Worm (Caenorhabditis elegans) whole organism, young adult: ENCODE data around the gene clec-119.

ENCODE experiments used
- B0019.2 ChIP-seq: fragments of 200-800 bp; sonication (Bioruptor generic); conservative IDR thresholded peaks from 2 replicates; pipeline ENCODE4 v1.3.6; 2022; ENCODE audit warnings: missing genetic modification reagents, missing genetic modification characterization, missing compliant biosample characterization
- F33H1.4 ChIP-seq: fragments of 200-800 bp; sonication (Bioruptor generic); IDR thresholded peaks from 2 replicates; pipeline ENCODE4 v1.3.6; 2022; ENCODE audit warnings: missing genetic modification reagents, missing genetic modification characterization, missing compliant biosample characterization
- F39B2.1 ChIP-seq: fragments of 200-800 bp; sonication (Bioruptor generic); IDR thresholded peaks from 2 replicates; pipeline ENCODE4 v1.3.6; 2022; ENCODE audit warnings: missing genetic modification reagents, missing genetic modification characterization, missing compliant biosample characterization
- F52B5.7 ChIP-seq: sonication (generic microtip); optimal IDR thresholded peaks from 2 replicates; lab custom pipeline; 2016; ENCODE audit warnings: mild to moderate bottlenecking, missing genetic modification characterization, missing compliant biosample characterization
- T26A5.8 ChIP-seq: sonication (generic microtip); optimal IDR thresholded peaks from 2 replicates; lab custom pipeline; 2016; ENCODE audit warnings: missing genetic modification characterization, missing compliant biosample characterization
- Y67H2A.10 ChIP-seq: fragments of 200-800 bp; sonication (Bioruptor generic); conservative IDR thresholded peaks from 2 replicates; pipeline ENCODE4 v1.3.6; 2022; ENCODE audit warnings: missing genetic modification reagents, missing genetic modification characterization, missing compliant biosample characterization
- ZK185.1 ChIP-seq: sonication (generic microtip); optimal IDR thresholded peaks from 2 replicates; lab custom pipeline; 2016; ENCODE audit warnings: mild to moderate bottlenecking, missing genetic modification characterization, missing compliant biosample characterization; ENCODE audit not compliant: poor library complexity, severe bottlenecking
- akir-1 ChIP-seq: fragments of 200-800 bp; sonication (Bioruptor generic); optimal IDR thresholded peaks from 2 replicates; lab custom pipeline; 2018; ENCODE audit warnings: mild to moderate bottlenecking, missing genetic modification characterization, moderate library complexity, missing compliant biosample characterization
- attf-3 ChIP-seq: fragments of 200-800 bp; sonication (Bioruptor generic); conservative IDR thresholded peaks from 2 replicates; pipeline ENCODE4 v1.3.6; 2022; ENCODE audit warnings: missing genetic modification reagents, missing genetic modification characterization, missing compliant biosample characterization
- attf-6 ChIP-seq: fragments of 200-800 bp; sonication (Bioruptor generic); IDR thresholded peaks from 2 replicates; pipeline ENCODE4 v1.3.6; 2022; ENCODE audit warnings: missing genetic modification reagents, missing genetic modification characterization, missing compliant biosample characterization
- bed-1 ChIP-seq: fragments of 200-800 bp; sonication (Bioruptor generic); IDR thresholded peaks from 2 replicates; pipeline ENCODE4 v1.3.6; 2022; ENCODE audit warnings: missing genetic modification reagents, missing genetic modification characterization, missing compliant biosample characterization
- ccch-3 ChIP-seq: fragments of 200-800 bp; sonication (Bioruptor generic); optimal IDR thresholded peaks from 2 replicates; lab custom pipeline; 2018; ENCODE audit warnings: mild to moderate bottlenecking, missing genetic modification characterization, missing compliant biosample characterization
- cebp-2 ChIP-seq: fragments of 200-800 bp; sonication (Bioruptor generic); IDR thresholded peaks from 2 replicates; pipeline ENCODE4 v1.3.6; 2022; ENCODE audit warnings: missing genetic modification characterization, missing compliant biosample characterization
- ceh-58 ChIP-seq: fragments of 200-800 bp; sonication (Bioruptor generic); IDR thresholded peaks from 2 replicates; pipeline ENCODE4 v1.3.6; 2022; ENCODE audit warnings: missing genetic modification characterization, missing compliant biosample characterization
- ceh-79 ChIP-seq: sonication (generic microtip); optimal IDR thresholded peaks from 2 replicates; lab custom pipeline; 2017; ENCODE audit warnings: mild to moderate bottlenecking, missing genetic modification characterization, missing compliant biosample characterization
- die-1 ChIP-seq: sonication (generic microtip); optimal IDR thresholded peaks from 2 replicates; lab custom pipeline; 2016; ENCODE audit warnings: missing genotype, mild to moderate bottlenecking, missing genetic modification characterization, missing compliant biosample characterization
- dpl-1 ChIP-seq: fragments of 150-350 bp; optimal IDR thresholded peaks from 2 replicates; lab custom pipeline; 2014; ENCODE audit warnings: missing biosample characterization, missing genetic modification reagents, missing genetic modification characterization
- egl-18 ChIP-seq: fragments of 200-800 bp; sonication (Bioruptor generic); IDR thresholded peaks from 2 replicates; pipeline ENCODE4 v1.3.6; 2022; ENCODE audit warnings: missing genetic modification reagents, missing genetic modification characterization, missing compliant biosample characterization
- egrh-3 ChIP-seq: fragments of 200-800 bp; sonication (Bioruptor generic); IDR thresholded peaks from 2 replicates; pipeline ENCODE4 v1.3.6; 2022; ENCODE audit warnings: missing genetic modification reagents, missing genetic modification characterization, missing compliant biosample characterization
- ekl-4 ChIP-seq: fragments of 200-800 bp; sonication (Bioruptor generic); IDR thresholded peaks from 2 replicates; pipeline ENCODE4 v1.3.6; 2022; ENCODE audit warnings: missing genetic modification reagents, missing genetic modification characterization, missing compliant biosample characterization
- ets-4 ChIP-seq: fragments of 200-800 bp; sonication (Bioruptor generic); optimal IDR thresholded peaks from 2 replicates; lab custom pipeline; 2018; ENCODE audit warnings: mild to moderate bottlenecking, missing genetic modification characterization, missing compliant biosample characterization
- fkh-3 ChIP-seq: sonication (generic microtip); optimal IDR thresholded peaks from 2 replicates; lab custom pipeline; 2016; ENCODE audit warnings: mild to moderate bottlenecking, missing genetic modification characterization, missing compliant biosample characterization
- hmg-20 ChIP-seq: fragments of 200-800 bp; sonication (Bioruptor generic); IDR thresholded peaks from 2 replicates; pipeline ENCODE4 v1.3.6; 2022; ENCODE audit warnings: missing genetic modification reagents, missing genetic modification characterization, missing compliant biosample characterization
- hsf-1 ChIP-seq: fragments of 200-800 bp; sonication (Bioruptor generic); IDR thresholded peaks from 2 replicates; pipeline ENCODE4 v1.3.6; 2022; ENCODE audit warnings: missing genetic modification reagents, missing genetic modification characterization, missing compliant biosample characterization
- let-526 ChIP-seq: fragments of 200-800 bp; sonication (Bioruptor generic); IDR thresholded peaks from 2 replicates; pipeline ENCODE4 v1.3.6; 2022; ENCODE audit warnings: missing genetic modification reagents, missing genetic modification characterization, missing compliant biosample characterization
- lin-26 ChIP-seq: fragments of 200-800 bp; sonication (Bioruptor generic); IDR thresholded peaks from 2 replicates; pipeline ENCODE4 v1.3.6; 2022; ENCODE audit warnings: missing genetic modification reagents, missing genetic modification characterization, missing compliant biosample characterization
- lin-35 ChIP-seq, 3 experiments: fragments of 150-350 bp in 2 of 3; sonication (generic microtip) in 1 of 3; optimal IDR thresholded peaks; 2 replicates each; lab custom pipeline; 2014 to 2018; ENCODE audit warnings: missing biosample characterization in 3 of 3, missing genetic modification characterization in 3 of 3, missing genetic modification reagents in 3 of 3
- lin-40 ChIP-seq: sonication (generic microtip); optimal IDR thresholded peaks from 2 replicates; lab custom pipeline; 2016; ENCODE audit warnings: missing genetic modification characterization, mild to moderate bottlenecking, missing compliant biosample characterization, missing genotype, missing genetic modification reagents
- lin-54 ChIP-seq: fragments of 200-800 bp; sonication (Bioruptor generic); optimal IDR thresholded peaks from 2 replicates; lab custom pipeline; 2018; ENCODE audit warnings: mild to moderate bottlenecking, missing genetic modification characterization, missing compliant biosample characterization
- lsl-1 ChIP-seq: fragments of 200-800 bp; sonication (Bioruptor generic); optimal IDR thresholded peaks from 2 replicates; lab custom pipeline; 2018; ENCODE audit warnings: mild to moderate bottlenecking, missing genetic modification characterization, moderate library complexity, missing compliant biosample characterization
- madf-8 ChIP-seq: fragments of 200-800 bp; sonication (Bioruptor generic); conservative IDR thresholded peaks from 2 replicates; pipeline ENCODE4 v1.3.6; 2022; ENCODE audit warnings: missing genetic modification reagents, missing genetic modification characterization, missing compliant biosample characterization
- mcd-1 ChIP-seq: fragments of 200-800 bp; sonication (Bioruptor generic); IDR thresholded peaks from 2 replicates; pipeline ENCODE4 v1.3.6; 2022; ENCODE audit warnings: missing genetic modification reagents, missing genetic modification characterization, missing compliant biosample characterization
- mes-4 ChIP-seq: sonication (generic microtip); optimal IDR thresholded peaks from 2 replicates; lab custom pipeline; 2016; ENCODE audit warnings: missing genotype, missing genetic modification characterization, missing compliant biosample characterization
- mxl-1 ChIP-seq: sonication (generic microtip); optimal IDR thresholded peaks from 2 replicates; lab custom pipeline; 2016; ENCODE audit warnings: missing genetic modification characterization, missing compliant biosample characterization
- nhr-120 ChIP-seq: fragments of 200-800 bp; sonication (Bioruptor generic); IDR thresholded peaks from 2 replicates; pipeline ENCODE4 v1.3.6; 2022; ENCODE audit warnings: missing genetic modification characterization, missing compliant biosample characterization
- nhr-27 ChIP-seq: fragments of 200-800 bp; sonication (Bioruptor generic); optimal IDR thresholded peaks from 2 replicates; lab custom pipeline; 2018; ENCODE audit warnings: mild to moderate bottlenecking, missing genetic modification characterization, moderate library complexity, missing compliant biosample characterization
- pha-4 ChIP-seq: fragments of 150-350 bp; sonication (generic microtip); optimal IDR thresholded peaks from 2 replicates; lab custom pipeline; 2014; ENCODE audit warnings: missing biosample characterization, missing genetic modification reagents, missing genetic modification characterization
- rcor-1 ChIP-seq: fragments of 200-800 bp; sonication (Bioruptor generic); IDR thresholded peaks from 2 replicates; pipeline ENCODE4 v1.3.6; 2022; ENCODE audit warnings: missing genetic modification reagents, missing genetic modification characterization, missing compliant biosample characterization
- rec-8 ChIP-seq, 2 experiments: sonication (generic microtip); optimal IDR thresholded peaks; 2 replicates each; lab custom pipeline; 2016; ENCODE audit warnings: mild to moderate bottlenecking in 2 of 2, missing genetic modification characterization in 2 of 2, missing genetic modification reagents in 2 of 2, missing genotype in 2 of 2, missing biosample characterization in 1 of 2, missing compliant biosample characterization in 1 of 2, moderate library complexity in 1 of 2
- sea-2 ChIP-seq: fragments of 200-800 bp; sonication (Bioruptor generic); IDR thresholded peaks from 2 replicates; pipeline ENCODE4 v1.3.6; 2022; ENCODE audit warnings: missing genetic modification characterization, missing compliant biosample characterization
- snpc-1.1 ChIP-seq: sonication (generic microtip); optimal IDR thresholded peaks from 2 replicates; lab custom pipeline; 2017; ENCODE audit warnings: missing genetic modification characterization, mild to moderate bottlenecking, missing compliant biosample characterization, antibody characterized with exemption, moderate library complexity, missing genotype, missing genetic modification reagents; ENCODE audit not compliant: insufficient read depth
- snpc-3.4 ChIP-seq: sonication (generic microtip); optimal IDR thresholded peaks from 2 replicates; lab custom pipeline; 2017; ENCODE audit warnings: missing genetic modification characterization, mild to moderate bottlenecking, missing compliant biosample characterization, antibody characterized with exemption, moderate library complexity, missing genotype, missing genetic modification reagents
- somi-1 ChIP-seq: fragments of 200-800 bp; sonication (Bioruptor generic); optimal IDR thresholded peaks from 2 replicates; lab custom pipeline; 2018; ENCODE audit warnings: mild to moderate bottlenecking, missing genetic modification characterization, missing compliant biosample characterization
- tbx-9 ChIP-seq: sonication (generic microtip); optimal IDR thresholded peaks from 2 replicates; lab custom pipeline; 2016; ENCODE audit warnings: borderline replicate concordance, missing genetic modification characterization, inconsistent platforms, missing compliant biosample characterization
- unc-130 ChIP-seq: sonication (generic microtip); optimal IDR thresholded peaks from 2 replicates; lab custom pipeline; 2016; ENCODE audit warnings: missing genetic modification reagents, missing genetic modification characterization, missing compliant biosample characterization
- xnd-1 ChIP-seq: sonication (generic microtip); optimal IDR thresholded peaks from 2 replicates; lab custom pipeline; 2016; ENCODE audit warnings: missing genotype, missing genetic modification reagents, missing genetic modification characterization, missing compliant biosample characterization
- zim-3 ChIP-seq: sonication (generic microtip); optimal IDR thresholded peaks from 2 replicates; lab custom pipeline; 2017; ENCODE audit warnings: mild to moderate bottlenecking, missing genetic modification characterization, moderate library complexity, missing compliant biosample characterization
- ztf-26 ChIP-seq: sonication (generic microtip); optimal IDR thresholded peaks from 2 replicates; lab custom pipeline; 2017; ENCODE audit warnings: missing genetic modification characterization, missing compliant biosample characterization
- ztf-6 ChIP-seq: fragments of 200-800 bp; sonication (Bioruptor generic); IDR thresholded peaks from 2 replicates; pipeline ENCODE4 v1.3.6; 2022; ENCODE audit warnings: missing genetic modification reagents, missing genetic modification characterization, missing compliant biosample characterization

clec-119 gene

ce11 chrII:1246855-1247259, 8.9 kb upstream of the clec-119 start (continued):
- TF ChIP-seq ZK185.1 (tag; lab: Kevin White, UChicago) (no peak), Y67H2A.10 (GFP tag; lab: Robert Waterston, UW) (no peak), ztf-26 (tag; lab: Kevin White, UChicago) (peak; percentile 69), lsl-1 (GFP tag; lab: Kevin White, UChicago) (no peak), attf-6 (GFP tag; lab: Robert Waterston, UW) (no peak), somi-1 (GFP tag; lab: Kevin White, UChicago) (no peak), tbx-9 (tag; lab: Kevin White, UChicago) (no peak), madf-8 (GFP tag; lab: Robert Waterston, UW) (no peak), mcd-1 (peak; percentile 71), unc-130 (GFP tag; lab: Kevin White, UChicago) (no peak), attf-3 (GFP tag; lab: Robert Waterston, UW) (no peak), hmg-20 (GFP tag; lab: Robert Waterston, UW) (no peak), xnd-1 (tag; lab: Kevin White, UChicago) (no peak), nhr-27 (tag; lab: Kevin White, UChicago) (no peak), F39B2.1 (GFP tag; lab: Robert Waterston, UW) (no peak), mxl-1 (no peak), akir-1 (GFP tag; lab: Kevin White, UChicago) (no peak), pha-4 (tag; lab: Kevin White, UChicago) (no peak), die-1 (tag; lab: Kevin White, UChicago) (no peak), rec-8 (tag; optimal IDR thresholded peaks at IDR 0.05; lab: Kevin White, UChicago) (no peak), ekl-4 (GFP tag; lab: Robert Waterston, UW) (peak; percentile 39; the same call in 1 of the 2 replicates), rcor-1 (GFP tag; lab: Robert Waterston, UW) (no peak), hsf-1 (GFP tag; lab: Robert Waterston, UW) (no peak), F33H1.4 (GFP tag; lab: Robert Waterston, UW) (no peak), let-526 (GFP tag; lab: Robert Waterston, UW) (0 out of 2 replicates have a peak, but pooled peaks have one; percentile 19), lin-26 (GFP tag; lab: Robert Waterston, UW) (peak; percentile 52; the same call in 1 of the 2 replicates), sea-2 (0 out of 2 replicates have a peak, but pooled peaks have one; percentile 46), snpc-3.4 (tag; lab: Kevin White, UChicago) (no peak), dpl-1 (no peak), mes-4 (no peak), lin-40 (tag; lab: Kevin White, UChicago) (no peak), ccch-3 (no peak), lin-54 (no peak), T26A5.8 (tag; lab: Kevin White, UChicago) (no peak), ceh-58 (no peak), lin-35 (GFP tag; optimal IDR thresholded peaks at IDR 0.05; lab: Kevin White, UChicago) (no peak), ztf-6 (GFP tag; lab: Robert Waterston, UW) (no peak), nhr-120 (GFP tag; lab: Robert Waterston, UW) (no peak), ets-4 (GFP tag; lab: Kevin White, UChicago) (peak; percentile 8), snpc-1.1 (tag; lab: Kevin White, UChicago) (no peak), bed-1 (no peak), egl-18 (GFP tag; lab: Robert Waterston, UW) (0 out of 2 replicates have a peak, but pooled peaks have one; percentile 39), ceh-79 (tag; lab: Kevin White, UChicago) (no peak), zim-3 (tag; lab: Kevin White, UChicago) (no peak), F52B5.7 (tag; lab: Kevin White, UChicago) (peak; percentile 28), cebp-2 (GFP tag; lab: Robert Waterston, UW) (no peak), fkh-3 (tag; lab: Kevin White, UChicago) (no peak), egrh-3 (peak; percentile 94), B0019.2 (GFP tag; lab: Robert Waterston, UW) (no peak)
